Fruit fly (Drosophila melanogaster): ENCODE data around the gene Sec71.

- TF ChIP-seq CG12768 (GFP tag; optimal IDR thresholded peaks at IDR 0.05): no peak
- no peak for TF ChIP-seq cic (GFP tag; optimal IDR thresholded peaks at IDR 0.05)
- TF ChIP-seq kay (GFP tag; ENCODE audit: borderline replicate concordance): no peak
- TF ChIP-seq CG14711 (tag; optimal IDR thresholded peaks at IDR 0.05): peak; percentile 1
- TF ChIP-seq pad (GFP tag; optimal IDR thresholded peaks at IDR 0.05): no peak
- TF ChIP-seq Hr96 (GFP tag; optimal IDR thresholded peaks at IDR 0.05): peak; percentile 17
- peak; percentile 10 for TF ChIP-seq tj (GFP tag; optimal IDR thresholded peaks at IDR 0.05)
- peak; percentile 15 for TF ChIP-seq bab1 (GFP tag; optimal IDR thresholded peaks at IDR 0.05)
- no peak for TF ChIP-seq CG1620 (GFP tag; optimal IDR thresholded peaks at IDR 0.05)
These were observed 14.7 kb upstream of the Sec71 start for dm6 chr2L:13778648-13779047.

All from whole organism, adult.